Fruit fly (Drosophila melanogaster): ENCODE results near the gene eIF2alpha.
A peak's percentile ranks its signal among the peaks of the same experiment; 100 is the strongest.

The eIF2alpha gene

DNA sequence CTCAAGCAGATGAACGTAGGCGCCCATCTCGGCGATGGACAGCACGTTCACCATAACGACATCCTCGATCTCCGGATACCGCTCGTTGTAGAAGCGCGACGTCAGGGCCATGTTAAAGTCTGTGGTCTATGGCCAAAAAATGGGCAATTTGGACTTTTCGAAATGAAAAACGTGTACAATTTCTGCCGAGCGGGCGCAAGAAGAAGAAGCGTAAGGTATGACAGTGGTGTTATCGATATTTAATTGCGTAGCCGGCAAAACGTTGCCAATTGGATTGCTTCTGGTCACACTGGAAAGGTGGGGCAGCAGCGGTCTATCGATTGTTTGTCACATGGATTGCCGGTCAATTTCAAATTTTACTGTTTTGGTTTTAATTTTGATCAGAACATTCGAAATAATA lies at the start of gene eIF2alpha:
Gene eIF2alpha, minus strand, starts transcription at position 225 of the 400 bp plus-strand sequence.
- no peak for TF ChIP-seq fd85E (GFP tag; optimal IDR thresholded peaks at IDR 0.05)
- peak; percentile 0 for TF ChIP-seq esn (GFP tag; optimal IDR thresholded peaks at IDR 0.05)
- peak; percentile 22 for TF ChIP-seq Eip78C (GFP tag)
- peak; percentile 67 for TF ChIP-seq svp (GFP tag)

DNA sequence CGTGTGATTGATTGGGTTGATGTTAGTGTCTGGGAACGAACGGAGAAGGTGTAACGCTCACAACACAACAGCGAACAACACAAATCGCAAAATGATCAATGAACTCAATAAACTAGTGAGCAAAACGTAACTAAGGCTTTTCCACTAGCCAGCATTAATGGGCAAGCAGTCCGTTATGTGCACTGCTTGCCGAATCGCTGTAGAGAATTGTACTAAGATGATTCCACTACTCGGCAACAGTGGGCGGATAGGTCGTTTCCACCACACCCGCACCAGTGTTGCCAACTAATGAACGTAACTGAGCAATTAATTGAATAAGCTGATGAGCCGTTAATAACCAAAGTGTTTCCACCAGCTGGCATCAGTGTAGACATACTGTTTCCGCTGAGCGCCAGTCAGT lies 37.7 kb upstream of the eIF2alpha start:
- no peak for TF ChIP-seq OdsH (GFP tag; optimal IDR thresholded peaks at IDR 0.05)

DNA sequence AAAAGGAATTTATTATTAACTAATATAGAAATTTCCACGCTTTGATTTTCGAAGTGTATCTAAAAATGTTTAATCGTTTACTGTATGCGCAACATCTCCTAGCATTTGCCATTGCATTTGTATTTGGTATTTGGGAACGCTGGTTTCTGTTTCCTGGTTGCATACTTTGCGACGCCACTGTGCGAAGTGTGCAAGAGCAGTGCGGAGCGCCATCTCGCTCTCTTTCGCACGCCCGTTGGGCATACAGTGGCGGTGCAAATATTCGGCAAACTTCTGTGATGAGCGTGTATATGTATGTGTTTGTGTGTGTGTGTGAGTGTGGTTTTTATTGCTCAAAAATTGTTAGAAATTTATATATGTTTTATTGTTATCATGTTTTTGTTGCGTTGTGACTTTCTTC lies 11.8 kb upstream of the eIF2alpha start:
- TF ChIP-seq svp (GFP tag) (peak; percentile 61), Blimp-1 (GFP tag; optimal IDR thresholded peaks at IDR 0.05) (no peak), Met (GFP tag; optimal IDR thresholded peaks at IDR 0.05) (peak; percentile 13), salr (GFP tag; optimal IDR thresholded peaks at IDR 0.05) (no peak), Hr39 (GFP tag; optimal IDR thresholded peaks at IDR 0.05) (peak; percentile 14), pdm3 (GFP tag; optimal IDR thresholded peaks at IDR 0.05) (peak; percentile 18)

DNA sequence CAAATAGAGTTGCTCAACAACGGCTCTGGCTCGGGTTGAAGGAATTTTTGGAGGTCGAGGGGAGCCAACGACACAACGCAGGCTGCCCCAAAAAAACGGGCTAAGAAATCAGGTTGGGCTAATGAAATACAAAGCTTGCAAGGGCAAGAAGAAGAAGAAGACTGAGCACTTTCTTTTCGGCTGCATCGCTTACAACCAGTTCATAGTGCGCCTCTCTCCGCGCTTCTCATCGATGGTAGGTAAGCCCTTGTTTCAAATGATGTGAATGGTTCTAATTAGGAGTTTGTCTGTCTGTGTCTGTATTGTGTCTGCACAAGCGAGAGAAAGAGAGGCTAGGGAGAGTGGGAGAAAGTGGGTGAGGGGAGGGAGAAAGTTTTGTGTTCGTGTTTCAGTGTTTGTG lies 9.8 kb upstream of the eIF2alpha start:
- TF ChIP-seq net (GFP tag; optimal IDR thresholded peaks at IDR 0.05) (no peak), dsx (GFP tag; optimal IDR thresholded peaks at IDR 0.05; ENCODE audit: poor library complexity, severe bottlenecking) (no peak), CG11294 (GFP tag; IDR thresholded peaks at IDR 0.05) (no peak), Blimp-1 (GFP tag; optimal IDR thresholded peaks at IDR 0.05) (peak; percentile 46), CG9139 (GFP tag; optimal IDR thresholded peaks at IDR 0.05) (no peak), salr (GFP tag; optimal IDR thresholded peaks at IDR 0.05) (no peak)

DNA sequence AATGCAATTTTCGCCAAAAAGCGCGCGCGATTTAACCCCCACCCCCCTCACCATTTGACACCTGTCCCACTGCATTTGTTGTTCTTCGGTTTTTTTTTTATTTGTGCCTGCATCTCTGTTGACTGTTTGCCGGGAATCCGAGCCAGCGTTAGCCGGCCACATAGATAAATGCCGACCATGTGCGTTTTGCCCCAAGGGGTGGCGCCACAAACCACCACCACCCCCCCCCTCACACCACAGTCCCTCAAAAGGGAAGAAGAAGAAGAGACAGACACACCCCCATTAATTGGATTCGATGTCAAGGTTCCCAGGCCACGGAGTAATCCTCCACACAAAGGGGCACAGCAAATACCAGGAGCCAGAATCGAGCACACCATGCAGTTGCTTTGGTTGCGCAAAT lies 2.5 kb upstream of the eIF2alpha start:
- TF ChIP-seq CG1621 (tag; optimal IDR thresholded peaks at IDR 0.05) (no peak), CG10669 (GFP tag; optimal IDR thresholded peaks at IDR 0.05) (no peak), dac (GFP tag; optimal IDR thresholded peaks at IDR 0.05) (no peak), Sox102F (GFP tag; optimal IDR thresholded peaks at IDR 0.05) (no peak), CG16779 (tag; optimal IDR thresholded peaks at IDR 0.05) (no peak), CG11902 (GFP tag; optimal IDR thresholded peaks at IDR 0.05) (no peak), CG31627 (GFP tag; optimal IDR thresholded peaks at IDR 0.05) (no peak), vri (GFP tag; optimal IDR thresholded peaks at IDR 0.05) (no peak), net (GFP tag; optimal IDR thresholded peaks at IDR 0.05) (no peak)

DNA sequence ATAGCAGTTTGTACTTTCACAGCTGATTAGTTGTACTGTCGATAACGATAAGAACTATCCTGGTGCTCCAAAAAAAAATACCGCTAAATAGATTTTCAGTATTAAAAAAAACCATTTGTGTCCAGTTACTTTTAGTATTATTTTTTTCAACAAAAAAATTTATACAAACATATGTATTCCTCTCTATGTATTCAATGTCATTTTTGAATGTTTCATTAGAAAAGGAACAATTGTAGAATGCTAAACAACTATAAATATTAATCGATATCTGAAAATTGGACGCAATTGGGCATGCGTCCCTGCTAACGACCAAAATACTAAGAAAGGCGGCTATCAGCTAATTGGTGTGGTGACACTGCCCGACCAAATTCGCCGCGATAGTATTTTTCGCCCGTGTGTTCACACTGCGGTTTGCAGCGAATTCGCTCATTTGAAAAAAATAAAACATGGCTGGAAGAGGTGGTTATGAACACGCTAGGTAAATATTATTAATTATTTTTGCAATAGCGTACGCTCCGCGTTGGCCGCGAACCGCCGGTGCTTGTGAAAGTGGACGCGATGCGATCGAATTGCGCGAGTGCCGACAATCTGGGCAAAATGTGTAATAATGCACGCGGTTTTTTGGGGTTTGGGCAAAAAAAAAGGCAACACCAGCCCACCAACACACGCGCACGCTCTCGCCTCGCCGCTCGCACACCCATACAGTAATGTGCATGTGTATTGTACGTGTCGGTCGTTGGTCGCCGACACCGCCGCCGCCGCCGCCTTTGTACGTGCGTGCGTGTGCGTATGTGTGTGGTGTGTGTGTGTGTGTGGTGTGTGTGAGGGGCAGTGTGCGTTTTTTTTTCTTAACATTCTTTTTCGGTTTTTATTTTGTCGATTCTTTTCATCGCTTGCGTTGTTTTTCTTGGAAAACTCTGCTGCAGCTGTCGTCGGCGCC lies 1.7 kb upstream of the eIF2alpha start, which contains the start of the genes CG34015 and eIF4H1:
Gene CG34015, minus strand, starts transcription at position 51 of the 940 bp plus-strand sequence.
Gene eIF4H1, plus strand, starts transcription at position 414 of the 940 bp plus-strand sequence.
- TF ChIP-seq Blimp-1 (GFP tag; optimal IDR thresholded peaks at IDR 0.05) (no peak), dac (GFP tag; optimal IDR thresholded peaks at IDR 0.05) (peak; percentile 56), esn (GFP tag; optimal IDR thresholded peaks at IDR 0.05) (peak; percentile 1), Ets96B (tag; optimal IDR thresholded peaks at IDR 0.05) (no peak), Sox102F (GFP tag; optimal IDR thresholded peaks at IDR 0.05) (no peak), CG3919 (GFP tag; optimal IDR thresholded peaks at IDR 0.05) (peak; percentile 8), CG16779 (tag; optimal IDR thresholded peaks at IDR 0.05) (peak; percentile 71), Smox (GFP tag; optimal IDR thresholded peaks at IDR 0.05) (peak; percentile 11), CG11902 (GFP tag; optimal IDR thresholded peaks at IDR 0.05) (no peak), CG8319 (GFP tag; optimal IDR thresholded peaks at IDR 0.05) (no peak), acj6 (GFP tag; optimal IDR thresholded peaks at IDR 0.05) (no peak), eg (GFP tag; IDR thresholded peaks at IDR 0.05) (peak; percentile 77; the same call in 1 of the 3 replicates), Eip75B (GFP tag; optimal IDR thresholded peaks at IDR 0.05) (peak; percentile 28), Hr38 (GFP tag; optimal IDR thresholded peaks at IDR 0.05) (no peak), CG6163 (GFP tag; IDR thresholded peaks at IDR 0.05) (peak; percentile 62; the same call in 2 of the 3 replicates), svp (GFP tag) (peak; percentile 84), Eip78C (GFP tag) (peak; percentile 88), CG8119 (GFP tag; IDR thresholded peaks at IDR 0.05) (peak; percentile 75; the same call in 2 of the 3 replicates), Sox14 (GFP tag; optimal IDR thresholded peaks at IDR 0.05) (peak; percentile 63), CG11762 (GFP tag; optimal IDR thresholded peaks at IDR 0.05; ENCODE audit: insufficient read depth) (no peak), fd59A (GFP tag; optimal IDR thresholded peaks at IDR 0.05) (peak; percentile 43), CG15336 (GFP tag; IDR thresholded peaks at IDR 0.05) (peak; percentile 77), salr (GFP tag; optimal IDR thresholded peaks at IDR 0.05) (peak in 1 of 2 experiments; percentile 57), spab (GFP tag; optimal IDR thresholded peaks at IDR 0.05) (no peak), achi (GFP tag; optimal IDR thresholded peaks at IDR 0.05) (no peak), topi (GFP tag; optimal IDR thresholded peaks at IDR 0.05) (peak; percentile 36)

Measured in whole organism, prepupa.